Worm (Caenorhabditis elegans) whole organism, L4 larva: Measurements from ENCODE around the gene sra-6.

Experiments
- ZK337.2 ChIP-seq: fragments of 200-800 bp; sonication (Bioruptor generic); IDR thresholded peaks from 2 replicates; pipeline ENCODE4 v1.3.6; 2022; ENCODE audit warnings: missing genetic modification reagents, missing genetic modification characterization, missing compliant biosample characterization
- aly-2 ChIP-seq: sonication (generic microtip); optimal IDR thresholded peaks from 2 replicates; lab custom pipeline; 2018; ENCODE audit warnings: missing biosample characterization, missing genetic modification characterization
- ceh-28 ChIP-seq: fragments of 150-350 bp; optimal IDR thresholded peaks from 2 replicates; lab custom pipeline; 2014; ENCODE audit warnings: missing biosample characterization, missing genetic modification reagents, missing genetic modification characterization
- egl-43 ChIP-seq: fragments of 200-800 bp; sonication (Bioruptor generic); IDR thresholded peaks from 2 replicates; pipeline ENCODE4 v1.3.6; 2022; ENCODE audit warnings: missing genetic modification reagents, missing genetic modification characterization, missing compliant biosample characterization
- nhr-237 ChIP-seq: sonication (generic microtip); optimal IDR thresholded peaks from 2 replicates; lab custom pipeline; 2017; ENCODE audit warnings: missing biosample characterization, missing genetic modification characterization
- snpc-4 ChIP-seq: fragments of 150-350 bp; optimal IDR thresholded peaks from 2 replicates; lab custom pipeline; 2014; ENCODE audit warnings: missing biosample characterization, missing genetic modification characterization
- zip-2 ChIP-seq: fragments of 150-350 bp; optimal IDR thresholded peaks from 2 replicates; lab custom pipeline; 2014; ENCODE audit warnings: missing biosample characterization, missing genetic modification characterization

- no peak for TF ChIP-seq egl-43 (GFP tag; lab: Robert Waterston, UW)
- no peak for TF ChIP-seq zip-2 (tag; lab: Kevin White, UChicago)
- no peak for TF ChIP-seq aly-2 (tag; lab: Kevin White, UChicago)
- no peak for TF ChIP-seq ceh-28 (tag; lab: Kevin White, UChicago)
- TF ChIP-seq snpc-4 (tag; lab: Kevin White, UChicago) = no peak
- no peak for TF ChIP-seq ZK337.2 (GFP tag; lab: Robert Waterston, UW)
- TF ChIP-seq nhr-237 (tag; lab: Kevin White, UChicago) = no peak
Measured at ce11 chrII:9556582-9556981, 6.0 kb upstream of the sra-6 start.
